Worm (Caenorhabditis elegans): Measurements from ENCODE around the gene F56A11.6.

DNA sequence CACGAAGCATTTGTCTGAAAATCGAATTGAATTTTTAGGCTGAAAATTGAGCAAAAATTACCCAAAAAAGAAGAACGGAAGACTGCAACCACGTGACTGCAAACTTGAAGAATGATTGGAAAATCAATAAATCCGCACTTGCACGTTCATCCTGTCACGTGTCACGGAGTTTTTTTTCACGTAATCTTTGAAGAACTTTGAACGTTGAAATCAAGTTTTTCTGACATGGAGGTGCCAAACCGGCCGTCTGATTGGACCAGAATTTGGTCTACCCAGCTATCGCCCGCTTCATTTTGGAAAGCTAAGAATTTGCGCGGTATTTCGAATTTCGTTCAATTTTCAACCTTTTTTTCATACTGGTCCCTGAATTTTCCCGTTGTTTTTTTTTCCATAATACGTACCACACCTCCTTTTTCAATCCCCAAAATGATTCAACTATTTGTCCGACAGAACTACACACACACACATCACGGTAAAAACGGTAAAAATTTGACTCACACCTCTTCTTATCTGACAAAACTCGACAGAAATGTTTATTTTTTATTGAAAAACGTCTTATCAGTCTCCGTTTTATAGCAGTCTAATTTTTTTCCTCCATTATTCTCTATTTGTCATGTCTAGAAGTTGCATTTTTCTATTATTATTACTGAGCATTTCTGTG lies 14.4 kb upstream of the F56A11.6 start, which contains the start of the genes C18H7.7 and C18H7.11:
- TF ChIP-seq nhr-12 (tag; optimal IDR thresholded peaks at IDR 0.05) (no peak), unc-62 (GFP tag; optimal IDR thresholded peaks at IDR 0.05) (no peak), hlh-4 (tag; optimal IDR thresholded peaks at IDR 0.05) (no peak), tbx-2 (tag; optimal IDR thresholded peaks at IDR 0.05) (no peak), lin-13 (GFP tag; optimal IDR thresholded peaks at IDR 0.05) (no peak), snpc-4 (tag; optimal IDR thresholded peaks at IDR 0.05) (no peak), egl-27 (tag; optimal IDR thresholded peaks at IDR 0.05) (no peak), nhr-76 (tag; optimal IDR thresholded peaks at IDR 0.05) (no peak), pqm-1 (tag; optimal IDR thresholded peaks at IDR 0.05) (no peak)
